Fruit fly (Drosophila melanogaster) whole organism, wandering third instar larva: Measurements from ENCODE around the gene CG7329.

Experiments
- Abd-B ChIP-seq: fragments of >200 bp; optimal IDR thresholded peaks from 2 replicates; lab custom pipeline; 2017; ENCODE audit warnings: missing biosample characterization, missing genetic modification characterization
- Hr78 ChIP-seq: fragments of >200 bp; optimal IDR thresholded peaks from 2 replicates; lab custom pipeline; 2017; ENCODE audit warnings: missing biosample characterization, missing genetic modification characterization
- Sp1 ChIP-seq: fragments of 200-800 bp; sonication (Bioruptor generic); optimal IDR thresholded peaks from 3 replicates; lab custom pipeline; 2019; ENCODE audit warnings: missing biosample characterization, mild to moderate bottlenecking, missing genetic modification characterization, moderate library complexity
- dl ChIP-seq, 2 experiments: fragments of 175-275, 200-275 bp in 1 of 2; fragments of 200-275 bp in 1 of 2; sonication (Bioruptor generic); optimal IDR thresholded peaks; lab custom pipeline; 2018; ENCODE audit warnings: mild to moderate bottlenecking in 2 of 2, missing biosample characterization in 2 of 2, missing genetic modification characterization in 2 of 2, moderate library complexity in 2 of 2; ENCODE audit not compliant: partially characterized antibody in 2 of 2, insufficient read depth in 1 of 2
- dmrt93B ChIP-seq: fragments of 200-800 bp; sonication (Bioruptor generic); optimal IDR thresholded peaks from 2 replicates; lab custom pipeline; 2018; ENCODE audit warnings: missing biosample characterization, mild to moderate bottlenecking, missing genetic modification characterization
- lola ChIP-seq: fragments of >200 bp; optimal IDR thresholded peaks from 2 replicates; lab custom pipeline; 2017; ENCODE audit warnings: missing biosample characterization, missing genetic modification characterization

dm6 chr2L:10671530-10671929 lies 33.3 kb upstream of the CG7329 start:
- TF ChIP-seq Hr78 (GFP tag; lab: Kevin White, UChicago), result no peak
- no peak for TF ChIP-seq dl (GFP tag; optimal IDR thresholded peaks at IDR 0.05; lab: Kevin White, UChicago; ENCODE audit: insufficient read depth in 1 of 2, partially characterized antibody in 2 of 2)
- no peak for TF ChIP-seq Sp1
- no peak for TF ChIP-seq lola
- no peak for TF ChIP-seq dmrt93B (GFP tag; lab: Kevin White, UChicago)
- no peak for TF ChIP-seq Abd-B (GFP tag; lab: Kevin White, UChicago)
